Worm (Caenorhabditis elegans) whole organism, L3 larva: ENCODE measurements around the gene F54F2.6.
A peak's percentile ranks its signal among the peaks of the same experiment; 100 is the strongest.

Source experiments
- ama-1 ChIP-seq: fragments of 150-350 bp; optimal IDR thresholded peaks from 2 replicates; lab custom pipeline; 2018
- ceh-16 ChIP-seq: sonication (generic microtip); optimal IDR thresholded peaks from 2 replicates; lab custom pipeline; 2017; ENCODE audit warnings: missing biosample characterization, missing genetic modification characterization
- ceh-28 ChIP-seq: fragments of 150-350 bp; optimal IDR thresholded peaks from 2 replicates; lab custom pipeline; 2014; ENCODE audit warnings: missing biosample characterization, missing genetic modification reagents, missing genetic modification characterization
- egl-27 ChIP-seq: sonication (generic microtip); optimal IDR thresholded peaks from 4 replicates; lab custom pipeline; 2017; ENCODE audit warnings: missing biosample characterization, missing genetic modification reagents, missing genetic modification characterization
- egl-5 ChIP-seq: fragments of 150-350 bp; optimal IDR thresholded peaks from 2 replicates; lab custom pipeline; 2017; ENCODE audit warnings: missing biosample characterization, missing genetic modification reagents, missing genetic modification characterization, inconsistent platforms
- elt-3 ChIP-seq, 3 experiments: fragments of 150-350 bp in 1 of 3; sonication (generic microtip) in 2 of 3; optimal IDR thresholded peaks; 2 replicates in 2 of 3; 4 replicates in 1 of 3; lab custom pipeline; 2014 to 2017; ENCODE audit warnings: missing biosample characterization in 3 of 3, missing genetic modification characterization in 3 of 3
- eor-1 ChIP-seq, 2 experiments: fragments of 150-350 bp; optimal IDR thresholded peaks; 2 replicates each; lab custom pipeline; 2014 to 2018; ENCODE audit warnings: missing biosample characterization in 2 of 2, missing genetic modification characterization in 2 of 2
- fkh-10 ChIP-seq: sonication (generic microtip); optimal IDR thresholded peaks from 2 replicates; lab custom pipeline; 2017; ENCODE audit warnings: missing biosample characterization, missing genetic modification reagents, missing genetic modification characterization
- fos-1 ChIP-seq: fragments of 150-350 bp; optimal IDR thresholded peaks from 2 replicates; lab custom pipeline; 2014; ENCODE audit warnings: missing biosample characterization, missing genetic modification characterization
- hmg-11 ChIP-seq: sonication (generic microtip); optimal IDR thresholded peaks from 2 replicates; lab custom pipeline; 2016; ENCODE audit warnings: missing genetic modification characterization, missing compliant biosample characterization
- jun-1 ChIP-seq: fragments of 150-350 bp; optimal IDR thresholded peaks from 2 replicates; lab custom pipeline; 2014; ENCODE audit warnings: missing biosample characterization, missing genetic modification reagents, missing genetic modification characterization
- lin-15B ChIP-seq: fragments of 150-350 bp; optimal IDR thresholded peaks from 2 replicates; lab custom pipeline; 2014; ENCODE audit warnings: missing biosample characterization, missing genetic modification characterization
- lin-39 ChIP-seq: fragments of 150-350 bp; optimal IDR thresholded peaks from 2 replicates; lab custom pipeline; 2018; ENCODE audit warnings: missing biosample characterization, missing genetic modification reagents, missing genetic modification characterization
- lsy-12 ChIP-seq: sonication (generic microtip); optimal IDR thresholded peaks from 2 replicates; lab custom pipeline; 2016; ENCODE audit warnings: mild to moderate bottlenecking, missing genetic modification characterization, missing compliant biosample characterization
- mdl-1 ChIP-seq: fragments of 150-350 bp; optimal IDR thresholded peaks from 2 replicates; lab custom pipeline; 2014; ENCODE audit warnings: missing biosample characterization, missing genetic modification characterization
- nfya-1 ChIP-seq: sonication (generic microtip); optimal IDR thresholded peaks from 2 replicates; lab custom pipeline; 2017; ENCODE audit warnings: missing genetic modification characterization, mild to moderate bottlenecking, missing compliant biosample characterization, antibody characterized with exemption, moderate library complexity; ENCODE audit not compliant: insufficient read depth
- nhr-11 ChIP-seq: fragments of 150-350 bp; optimal IDR thresholded peaks from 2 replicates; lab custom pipeline; 2014; ENCODE audit warnings: missing biosample characterization, missing genetic modification characterization
- nhr-12 ChIP-seq: fragments of 150-350 bp; optimal IDR thresholded peaks from 2 replicates; lab custom pipeline; 2014; ENCODE audit warnings: missing biosample characterization, missing genetic modification characterization
- nhr-23 ChIP-seq: fragments of 150-350 bp; optimal IDR thresholded peaks from 2 replicates; lab custom pipeline; 2014; ENCODE audit warnings: missing biosample characterization, missing genetic modification reagents, missing genetic modification characterization
- nhr-25 ChIP-seq: sonication (generic microtip); optimal IDR thresholded peaks from 2 replicates; lab custom pipeline; 2017; ENCODE audit warnings: missing biosample characterization, missing genetic modification characterization
- nhr-43 ChIP-seq: sonication (generic microtip); optimal IDR thresholded peaks from 2 replicates; lab custom pipeline; 2016; ENCODE audit warnings: mild to moderate bottlenecking, missing genetic modification characterization, missing compliant biosample characterization; ENCODE audit not compliant: poor library complexity, severe bottlenecking
- nhr-67 ChIP-seq: fragments of 150-350 bp; optimal IDR thresholded peaks from 2 replicates; lab custom pipeline; 2014; ENCODE audit warnings: missing biosample characterization, missing genetic modification characterization
- nhr-76 ChIP-seq: fragments of 150-350 bp; sonication (generic microtip); optimal IDR thresholded peaks from 5 replicates; lab custom pipeline; 2014; ENCODE audit warnings: missing biosample characterization, missing genetic modification characterization
- nhr-77 ChIP-seq: fragments of 150-350 bp; optimal IDR thresholded peaks from 2 replicates; lab custom pipeline; 2014; ENCODE audit warnings: missing biosample characterization, missing genetic modification characterization
- pha-4 ChIP-seq: fragments of 150-350 bp; optimal IDR thresholded peaks from 2 replicates; lab custom pipeline; 2014; ENCODE audit warnings: missing biosample characterization, missing genetic modification reagents, missing genetic modification characterization
- pqm-1 ChIP-seq: fragments of 150-350 bp; optimal IDR thresholded peaks from 2 replicates; lab custom pipeline; 2017; ENCODE audit warnings: missing biosample characterization, missing genetic modification characterization, inconsistent platforms
- snpc-4 ChIP-seq: fragments of 150-350 bp; optimal IDR thresholded peaks from 2 replicates; lab custom pipeline; 2014; ENCODE audit warnings: missing biosample characterization, missing genetic modification characterization
- tbx-2 ChIP-seq: sonication (generic microtip); optimal IDR thresholded peaks from 2 replicates; lab custom pipeline; 2016; ENCODE audit warnings: mild to moderate bottlenecking, missing genetic modification characterization, missing compliant biosample characterization
- unc-39 ChIP-seq: sonication (generic microtip); optimal IDR thresholded peaks from 4 replicates; lab custom pipeline; 2017; ENCODE audit warnings: missing biosample characterization, missing genetic modification characterization
- zag-1 ChIP-seq: fragments of 150-350 bp; optimal IDR thresholded peaks from 2 replicates; lab custom pipeline; 2014; ENCODE audit warnings: missing biosample characterization, missing genetic modification characterization
- ztf-11 ChIP-seq: fragments of 150-350 bp; optimal IDR thresholded peaks from 2 replicates; lab custom pipeline; 2014; ENCODE audit warnings: missing biosample characterization, missing genetic modification characterization
- ztf-4 ChIP-seq: fragments of 150-350 bp; optimal IDR thresholded peaks from 2 replicates; lab custom pipeline; 2014; ENCODE audit warnings: missing biosample characterization, missing genetic modification characterization

Gene F54F2.6

DNA sequence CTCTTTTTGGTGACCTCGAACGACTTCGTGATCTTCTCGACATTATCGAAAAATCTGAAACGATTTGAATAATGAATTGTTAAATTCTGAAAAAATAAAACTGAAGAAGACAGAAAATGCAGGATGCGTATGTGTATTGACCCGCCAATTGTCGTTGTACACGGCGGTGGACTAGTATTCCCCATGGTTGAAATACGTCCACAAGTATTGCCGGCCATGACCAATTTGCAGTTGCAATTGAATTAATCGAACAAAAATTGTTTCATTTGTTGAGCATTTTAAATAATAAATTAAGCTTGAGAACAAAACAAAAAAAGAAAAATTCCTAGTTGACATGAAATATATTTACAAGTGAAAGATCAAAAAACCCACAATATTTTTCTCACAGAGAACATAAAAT, 28.7 kb upstream of the F54F2.6 start, which contains the start of gene F44E2.3:
TSS of gene F44E2.3 (minus strand) at position 61 of the 400 bp plus-strand sequence.
- TF ChIP-seq lsy-12 (no peak), nhr-11 (tag; lab: Kevin White, UChicago) (no peak), nfya-1 (tag; lab: Kevin White, UChicago) (peak; percentile 79), jun-1 (tag; lab: Kevin White, UChicago) (no peak), elt-3 (tag; optimal IDR thresholded peaks at IDR 0.05; lab: Kevin White, UChicago) (no peak), eor-1 (tag; optimal IDR thresholded peaks at IDR 0.05; lab: Kevin White, UChicago) (no peak), lin-15B (tag; lab: Kevin White, UChicago) (peak; percentile 66), egl-27 (tag; lab: Kevin White, UChicago) (no peak), nhr-23 (tag; lab: Kevin White, UChicago) (no peak), pqm-1 (no peak), zag-1 (no peak)
- TF ChIP-seq, all 47 proteins: peak for 2

- TF ChIP-seq ama-1 (lab: Kevin White, UChicago) (no peak), pqm-1 (no peak), eor-1 (tag; optimal IDR thresholded peaks at IDR 0.05; lab: Kevin White, UChicago) (no peak), nhr-43 (tag; lab: Kevin White, UChicago) (no peak), mdl-1 (no peak), tbx-2 (tag; lab: Kevin White, UChicago) (no peak), pha-4 (no peak), snpc-4 (no peak), nhr-11 (tag; lab: Kevin White, UChicago) (no peak)
Observed at ce11 chrIII:8827128-8827527, 26.6 kb upstream of the F54F2.6 start, which contains the start of gene F54F2.9. F54F2.9 (minus strand) TSS chrIII:8827228.

ce11 chrIII:8824556-8824955, 24.1 kb upstream of the F54F2.6 start:
- TF ChIP-seq fkh-10 (no peak), egl-27 (tag; lab: Kevin White, UChicago) (no peak), ama-1 (lab: Kevin White, UChicago) (no peak), ztf-4 (no peak), nhr-67 (tag; lab: Kevin White, UChicago) (no peak), nhr-12 (no peak), lsy-12 (no peak), nhr-77 (tag; lab: Kevin White, UChicago) (no peak), lin-39 (no peak), ceh-28 (tag; lab: Kevin White, UChicago) (no peak)

DNA sequence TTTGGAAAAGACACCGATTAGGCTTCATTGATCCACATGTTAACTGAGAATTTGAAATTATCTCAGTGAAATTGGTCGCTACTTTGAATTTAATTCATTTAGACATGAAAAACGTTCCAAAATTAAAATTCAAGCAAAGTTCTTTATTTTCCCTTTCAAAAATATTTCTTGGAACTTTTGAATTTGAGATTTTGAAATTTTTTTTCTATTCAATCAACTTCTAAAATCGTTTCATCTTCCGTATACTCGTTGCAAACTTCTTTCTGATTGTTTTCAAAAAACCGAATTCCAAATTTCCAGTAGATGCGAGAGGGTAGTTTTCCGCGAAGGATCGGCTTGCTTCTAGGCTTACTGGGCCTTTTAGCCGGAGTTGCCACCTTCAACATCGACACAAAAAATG, 18.1 kb upstream of the F54F2.6 start, which contains the start of gene pat-2:
TSS of gene pat-2 (plus strand) at position 301 of the 400 bp plus-strand sequence.
- TF ChIP-seq ztf-11 (tag; lab: Kevin White, UChicago) (no peak), zag-1 (no peak), nhr-25 (tag; lab: Kevin White, UChicago) (no peak), nhr-76 (tag; lab: Kevin White, UChicago) (no peak), hmg-11 (no peak), lsy-12 (no peak), nhr-11 (tag; lab: Kevin White, UChicago) (no peak), lin-39 (no peak), ztf-4 (no peak)

DNA sequence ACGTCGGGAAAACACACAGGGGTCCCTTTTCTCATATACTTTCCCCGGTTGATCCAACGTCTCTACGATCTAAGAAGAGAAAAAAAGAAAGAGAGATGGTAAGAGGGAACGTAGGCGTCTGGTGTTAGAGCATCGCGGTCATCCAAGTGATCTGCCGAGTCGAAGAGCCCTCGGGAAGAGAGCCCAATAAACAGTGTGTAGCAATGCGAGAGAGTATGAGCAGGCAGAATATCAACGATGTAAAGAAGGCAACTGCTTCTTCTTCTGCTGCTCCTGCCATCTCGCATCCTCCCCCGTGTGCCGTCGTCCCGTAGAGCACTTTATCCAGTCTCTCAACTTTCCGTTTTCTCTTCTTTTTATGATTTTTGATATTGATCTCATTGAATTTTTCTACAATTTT, 15.2 kb upstream of the F54F2.6 start:
- peak; percentile 41 for TF ChIP-seq egl-5 (tag; lab: Kevin White, UChicago)
- peak; percentile 29 for TF ChIP-seq lin-39
- no peak for TF ChIP-seq elt-3 (tag; optimal IDR thresholded peaks at IDR 0.05; lab: Kevin White, UChicago)

- TF ChIP-seq fkh-10 (peak; percentile 22), ztf-4 (no peak), egl-27 (tag; lab: Kevin White, UChicago) (no peak), eor-1 (tag; optimal IDR thresholded peaks at IDR 0.05; lab: Kevin White, UChicago) (no peak), unc-39 (tag; lab: Kevin White, UChicago) (no peak), fos-1 (tag; lab: Kevin White, UChicago) (no peak), mdl-1 (no peak), ceh-16 (tag; lab: Kevin White, UChicago) (no peak), ama-1 (lab: Kevin White, UChicago) (no peak)
Observed at ce11 chrIII:8811111-8811510, 10.6 kb upstream of the F54F2.6 start.
